Worm (Caenorhabditis elegans): Measurements from ENCODE around the gene hlh-32.

DNA sequence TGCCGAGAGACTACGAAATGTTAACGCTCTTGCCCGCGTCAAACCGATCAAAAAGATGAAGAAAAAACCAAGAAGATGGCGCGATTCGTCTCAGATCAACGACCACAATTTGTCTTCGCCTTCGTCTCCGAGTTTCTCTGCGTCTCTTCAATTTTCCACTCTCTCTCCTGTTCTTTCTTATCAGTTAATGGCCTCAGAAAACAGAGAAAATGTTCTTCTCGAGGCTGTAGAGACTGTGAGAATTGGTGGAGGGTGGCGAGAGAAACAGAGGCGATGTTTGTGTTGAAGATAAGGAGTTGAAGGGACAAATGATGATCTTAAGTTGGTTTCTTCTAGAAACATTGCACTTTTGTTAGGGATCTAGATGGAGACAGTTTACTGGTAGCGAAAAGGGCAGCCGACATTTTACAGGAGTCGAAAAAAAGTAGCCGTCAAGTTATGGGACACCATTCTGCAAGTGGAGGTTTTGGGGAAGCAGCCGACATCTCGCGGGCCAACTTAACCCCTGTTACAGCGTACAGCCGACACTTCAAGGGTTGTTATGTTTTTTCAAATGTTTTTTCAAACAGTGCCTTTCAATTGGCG, 48.7 kb downstream of the hlh-32 start:
- TF ChIP-seq him-1 (tag; optimal IDR thresholded peaks at IDR 0.05), result no peak
- no peak for TF ChIP-seq dao-5 (tag; optimal IDR thresholded peaks at IDR 0.05)
